Fruit fly (Drosophila melanogaster): ENCODE data around the gene Octalpha2R.
A peak's percentile ranks its signal among the peaks of the same experiment; 100 is the strongest.

Octalpha2R gene

dm6 chr3R:18787237-18787636 lies 61.8 kb downstream of the Octalpha2R start (continued):
- TF ChIP-seq Lhr (GFP tag; optimal IDR thresholded peaks at IDR 0.05) (no peak), so (GFP tag; IDR thresholded peaks at IDR 0.05) (no peak), btn (GFP tag; optimal IDR thresholded peaks at IDR 0.05) (no peak), Ets65A (GFP tag) (no peak), Asciz (GFP tag; optimal IDR thresholded peaks at IDR 0.05) (no peak), CG10654 (GFP tag; optimal IDR thresholded peaks at IDR 0.05) (no peak), CG15514 (GFP tag; optimal IDR thresholded peaks at IDR 0.05) (no peak), dysf (GFP tag; IDR thresholded peaks at IDR 0.05) (peak; percentile 36; the same call in 1 of the 3 replicates), CG13624 (GFP tag; optimal IDR thresholded peaks at IDR 0.05) (no peak), cad (GFP tag; optimal IDR thresholded peaks at IDR 0.05) (no peak), Deaf1 (tag; optimal IDR thresholded peaks at IDR 0.05) (no peak), Fer1 (GFP tag; optimal IDR thresholded peaks at IDR 0.05) (peak; percentile 17), CG11560 (tag; IDR thresholded peaks at IDR 0.05) (no peak), grau (tag; optimal IDR thresholded peaks at IDR 0.05) (no peak), al (GFP tag; IDR thresholded peaks at IDR 0.05) (no peak), CG8359 (GFP tag; optimal IDR thresholded peaks at IDR 0.05; ENCODE audit: borderline replicate concordance) (no peak), da (GFP tag; optimal IDR thresholded peaks at IDR 0.05) (no peak), lab (GFP tag; optimal IDR thresholded peaks at IDR 0.05) (peak; percentile 31), hbn (GFP tag; IDR thresholded peaks at IDR 0.05; ENCODE audit: partially characterized antibody) (no peak), CG30431 (GFP tag; optimal IDR thresholded peaks at IDR 0.05) (no peak), CG18599 (GFP tag; optimal IDR thresholded peaks at IDR 0.05) (peak; percentile 50), CG4424 (GFP tag; optimal IDR thresholded peaks at IDR 0.05) (no peak), CG11398 (GFP tag; optimal IDR thresholded peaks at IDR 0.05) (no peak), CG17359 (tag; optimal IDR thresholded peaks at IDR 0.05) (peak; percentile 12), CG12071 (GFP tag; optimal IDR thresholded peaks at IDR 0.05) (no peak), CG16813 (GFP tag; IDR thresholded peaks at IDR 0.05; ENCODE audit: partially characterized antibody) (no peak), CG13424 (tag; optimal IDR thresholded peaks at IDR 0.05) (no peak), dmrt99B (tag; optimal IDR thresholded peaks at IDR 0.05) (peak; percentile 13), exex (tag; optimal IDR thresholded peaks at IDR 0.05) (no peak), Ada2b (GFP tag; IDR thresholded peaks at IDR 0.05) (0 out of 2 replicates have a peak, but pooled peaks have one; percentile 10), GATAe (GFP tag; conservative IDR thresholded peaks at IDR 0.05) (no peak), CG32532 (GFP tag; IDR thresholded peaks at IDR 0.05) (peak; percentile 35; the same call in 1 of the 2 replicates), CG34376 (GFP tag; optimal IDR thresholded peaks at IDR 0.05) (no peak), CG12219 (GFP tag; optimal IDR thresholded peaks at IDR 0.05) (no peak), CG1529 (GFP tag; optimal IDR thresholded peaks at IDR 0.05) (no peak), sc (optimal IDR thresholded peaks at IDR 0.05) (no peak), sc (GFP tag; optimal IDR thresholded peaks at IDR 0.05) (no peak), bab2 (GFP tag; optimal IDR thresholded peaks at IDR 0.05) (no peak), wek (GFP tag; optimal IDR thresholded peaks at IDR 0.05) (no peak), BEAF-32 (GFP tag; optimal IDR thresholded peaks at IDR 0.05) (no peak), Ravus (GFP tag; IDR thresholded peaks at IDR 0.05) (no peak), CG3407 (GFP tag; optimal IDR thresholded peaks at IDR 0.05) (no peak), HLHmδ (GFP tag; optimal IDR thresholded peaks at IDR 0.05) (no peak), CG6813 (GFP tag; optimal IDR thresholded peaks at IDR 0.05) (no peak), seq (GFP tag; IDR thresholded peaks at IDR 0.05) (no peak), CG2678 (tag; optimal IDR thresholded peaks at IDR 0.05) (peak; percentile 4), oc (tag; optimal IDR thresholded peaks at IDR 0.05) (no peak), CG1024 (GFP tag; IDR thresholded peaks at IDR 0.05) (no peak), bbx (GFP tag; IDR thresholded peaks at IDR 0.05; ENCODE audit: partially characterized antibody) (no peak), CG9609 (GFP tag; optimal IDR thresholded peaks at IDR 0.05) (no peak), B-H2 (GFP tag; optimal IDR thresholded peaks at IDR 0.05) (no peak)

All from whole organism, embryonic.